Fruit fly (Drosophila melanogaster) Kc167 (cell line): ENCODE data around the gene Tgi.

Source experiments
- Myc ChIP-seq: fragments of >200 bp; optimal IDR thresholded peaks from 2 replicates; lab custom pipeline; 2017; ENCODE audit warnings: missing external identifiers
- Sin3A ChIP-seq: fragments of >200 bp; optimal IDR thresholded peaks from 2 replicates; lab custom pipeline; 2018; ENCODE audit warnings: missing external identifiers
- h ChIP-seq: fragments of >200 bp; optimal IDR thresholded peaks from 3 replicates; lab custom pipeline; 2018; ENCODE audit warnings: missing external identifiers
- insv ChIP-seq: fragments of >200 bp; optimal IDR thresholded peaks from 3 replicates; lab custom pipeline; 2018; ENCODE audit warnings: missing external identifiers
- psq ChIP-seq: fragments of >200 bp; optimal IDR thresholded peaks from 2 replicates; lab custom pipeline; 2017; ENCODE audit warnings: missing external identifiers
- ttk ChIP-seq: sonication (Bioruptor generic); optimal IDR thresholded peaks from 2 replicates; lab custom pipeline; 2017; ENCODE audit warnings: missing external identifiers

DNA sequence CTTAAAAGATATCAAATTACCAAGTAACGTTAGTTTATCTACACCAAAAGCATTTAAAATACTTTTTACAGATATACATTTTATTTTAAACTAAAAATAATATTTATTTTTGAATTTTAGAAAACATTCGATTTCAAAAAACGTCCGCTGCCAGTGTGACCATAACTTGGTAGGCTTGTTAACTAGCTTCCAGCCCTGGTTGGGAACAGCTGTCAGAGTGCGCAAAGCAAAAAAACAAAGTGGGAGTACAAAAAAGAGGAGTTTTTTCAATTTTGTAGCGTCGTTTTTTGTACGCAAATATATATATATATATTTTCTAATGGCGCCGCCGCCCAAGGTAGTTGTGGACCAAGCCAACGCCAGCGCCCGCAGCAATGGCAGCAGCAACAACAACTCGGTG lies 44.2 kb upstream of the Tgi start, which contains the start of gene cmb:
- TF ChIP-seq psq (lab: Kevin White, UChicago), result no peak
- TF ChIP-seq insv (lab: Kevin White, UChicago), result no peak
- no peak for TF ChIP-seq ttk
- TF ChIP-seq Sin3A, result no peak
- TF ChIP-seq Myc (lab: Kevin White, UChicago), result no peak
- TF ChIP-seq h (lab: Kevin White, UChicago), result no peak
